Fruit fly (Drosophila melanogaster): ENCODE measurements around the gene CG13471.

The CG13471 gene

dm6 chr3L:14759984-14760626 lies 26.8 kb upstream of the CG13471 start:
- TF ChIP-seq Myc (optimal IDR thresholded peaks at IDR 0.05) = no peak
- no peak for TF ChIP-seq h (optimal IDR thresholded peaks at IDR 0.05)
- no peak for TF ChIP-seq psq (optimal IDR thresholded peaks at IDR 0.05)
- no peak for TF ChIP-seq insv (optimal IDR thresholded peaks at IDR 0.05)
- TF ChIP-seq Sin3A (optimal IDR thresholded peaks at IDR 0.05) = no peak
- no peak for TF ChIP-seq ttk (optimal IDR thresholded peaks at IDR 0.05)

- TF ChIP-seq ttk (optimal IDR thresholded peaks at IDR 0.05) = no peak
- TF ChIP-seq psq (optimal IDR thresholded peaks at IDR 0.05) = no peak
- TF ChIP-seq Myc (optimal IDR thresholded peaks at IDR 0.05) = no peak
- TF ChIP-seq insv (optimal IDR thresholded peaks at IDR 0.05) = no peak
- no peak for TF ChIP-seq Sin3A (optimal IDR thresholded peaks at IDR 0.05)
- no peak for TF ChIP-seq h (optimal IDR thresholded peaks at IDR 0.05)
These were observed 25.9 kb upstream of the CG13471 start for dm6 chr3L:14759097-14759795.

dm6 chr3L:14758730-14759096 lies 25.4 kb upstream of the CG13471 start:
- TF ChIP-seq Myc (optimal IDR thresholded peaks at IDR 0.05) (no peak), ttk (optimal IDR thresholded peaks at IDR 0.05) (no peak), insv (optimal IDR thresholded peaks at IDR 0.05) (no peak), h (optimal IDR thresholded peaks at IDR 0.05) (no peak), psq (optimal IDR thresholded peaks at IDR 0.05) (no peak), Sin3A (optimal IDR thresholded peaks at IDR 0.05) (no peak)

dm6 chr3L:14757464-14758384 lies 24.4 kb upstream of the CG13471 start, which contains the start of gene CG42507:
Gene CG42507 (minus strand): TSS chr3L:14757962.
- TF ChIP-seq psq (optimal IDR thresholded peaks at IDR 0.05) (no peak), ttk (optimal IDR thresholded peaks at IDR 0.05) (no peak), h (optimal IDR thresholded peaks at IDR 0.05) (no peak), Sin3A (optimal IDR thresholded peaks at IDR 0.05) (no peak)

- TF ChIP-seq Sin3A (optimal IDR thresholded peaks at IDR 0.05) = no peak
- no peak for TF ChIP-seq insv (optimal IDR thresholded peaks at IDR 0.05)
- no peak for TF ChIP-seq ttk (optimal IDR thresholded peaks at IDR 0.05)
- no peak for TF ChIP-seq h (optimal IDR thresholded peaks at IDR 0.05)
- TF ChIP-seq Myc (optimal IDR thresholded peaks at IDR 0.05) = no peak
- no peak for TF ChIP-seq psq (optimal IDR thresholded peaks at IDR 0.05)
These were observed 23.6 kb upstream of the CG13471 start for dm6 chr3L:14756724-14757463.

dm6 chr3L:14755951-14756723 lies 22.8 kb upstream of the CG13471 start:
- TF ChIP-seq Sin3A (optimal IDR thresholded peaks at IDR 0.05) (no peak), Myc (optimal IDR thresholded peaks at IDR 0.05) (no peak), psq (optimal IDR thresholded peaks at IDR 0.05) (no peak), insv (optimal IDR thresholded peaks at IDR 0.05) (no peak), ttk (optimal IDR thresholded peaks at IDR 0.05) (no peak), h (optimal IDR thresholded peaks at IDR 0.05) (no peak)

dm6 chr3L:14755046-14755643 lies 21.8 kb upstream of the CG13471 start:
- TF ChIP-seq ttk (optimal IDR thresholded peaks at IDR 0.05) = no peak
- no peak for TF ChIP-seq Myc (optimal IDR thresholded peaks at IDR 0.05)
- TF ChIP-seq insv (optimal IDR thresholded peaks at IDR 0.05) = no peak
- no peak for TF ChIP-seq h (optimal IDR thresholded peaks at IDR 0.05)
- no peak for TF ChIP-seq Sin3A (optimal IDR thresholded peaks at IDR 0.05)
- no peak for TF ChIP-seq psq (optimal IDR thresholded peaks at IDR 0.05)

dm6 chr3L:14752816-14753215 lies 19.5 kb upstream of the CG13471 start:
- no peak for TF ChIP-seq psq (optimal IDR thresholded peaks at IDR 0.05)
- no peak for TF ChIP-seq insv (optimal IDR thresholded peaks at IDR 0.05)

- TF ChIP-seq ttk (optimal IDR thresholded peaks at IDR 0.05) (no peak), h (optimal IDR thresholded peaks at IDR 0.05) (no peak), psq (optimal IDR thresholded peaks at IDR 0.05) (no peak), insv (optimal IDR thresholded peaks at IDR 0.05) (no peak), Myc (optimal IDR thresholded peaks at IDR 0.05) (no peak), Sin3A (optimal IDR thresholded peaks at IDR 0.05) (no peak)
These were observed 17.8 kb upstream of the CG13471 start for dm6 chr3L:14751056-14751671.

dm6 chr3L:14743106-14743692 lies 9.9 kb upstream of the CG13471 start:
- no peak for TF ChIP-seq insv (optimal IDR thresholded peaks at IDR 0.05)

Measured in Kc167 (cell line).